Fruit fly (Drosophila melanogaster): ENCODE results near the gene CG15546.

Gene CG15546

dm6 chr3R:30893738-30894137 lies 17.8 kb upstream of the CG15546 start, which contains the start of gene Cyp4c3:
Cyp4c3 (plus strand) TSS chr3R:30894038.
- TF ChIP-seq CG8478 (optimal IDR thresholded peaks at IDR 0.05) (no peak), pan (optimal IDR thresholded peaks at IDR 0.05) (no peak), psq (optimal IDR thresholded peaks at IDR 0.05) (no peak), EcR (GFP tag; optimal IDR thresholded peaks at IDR 0.05) (no peak), Dll (optimal IDR thresholded peaks at IDR 0.05) (no peak), usp (GFP tag; optimal IDR thresholded peaks at IDR 0.05) (no peak)

- TF ChIP-seq pan (optimal IDR thresholded peaks at IDR 0.05) = no peak
- no peak for TF ChIP-seq psq (optimal IDR thresholded peaks at IDR 0.05)
- TF ChIP-seq usp (GFP tag; optimal IDR thresholded peaks at IDR 0.05) = no peak
- TF ChIP-seq EcR (GFP tag; optimal IDR thresholded peaks at IDR 0.05) = no peak
- no peak for TF ChIP-seq Dll (optimal IDR thresholded peaks at IDR 0.05)
- TF ChIP-seq CG8478 (optimal IDR thresholded peaks at IDR 0.05) = no peak
Measured at dm6 chr3R:30890045-30890444, 14.1 kb upstream of the CG15546 start.

- no peak for TF ChIP-seq EcR (GFP tag; optimal IDR thresholded peaks at IDR 0.05)
- TF ChIP-seq psq (optimal IDR thresholded peaks at IDR 0.05) = no peak
- no peak for TF ChIP-seq CG8478 (optimal IDR thresholded peaks at IDR 0.05)
- no peak for TF ChIP-seq usp (GFP tag; optimal IDR thresholded peaks at IDR 0.05)
- no peak for TF ChIP-seq Dll (optimal IDR thresholded peaks at IDR 0.05)
- no peak for TF ChIP-seq pan (optimal IDR thresholded peaks at IDR 0.05)
Measured at dm6 chr3R:30888550-30889259, 12.7 kb upstream of the CG15546 start, which contains the start of gene Sap-r. Sap-r (minus strand) TSS chr3R:30889062.

- peak; percentile 25 for TF ChIP-seq psq (optimal IDR thresholded peaks at IDR 0.05)
- no peak for TF ChIP-seq Dll (optimal IDR thresholded peaks at IDR 0.05)
- TF ChIP-seq EcR (GFP tag; optimal IDR thresholded peaks at IDR 0.05) = no peak
Measured at dm6 chr3R:30887711-30888549, 11.9 kb upstream of the CG15546 start.

dm6 chr3R:30887302-30887701 lies 11.3 kb upstream of the CG15546 start:
- no peak for TF ChIP-seq pan (optimal IDR thresholded peaks at IDR 0.05)
- TF ChIP-seq CG8478 (optimal IDR thresholded peaks at IDR 0.05) = no peak
- TF ChIP-seq Dll (optimal IDR thresholded peaks at IDR 0.05) = no peak
- no peak for TF ChIP-seq EcR (GFP tag; optimal IDR thresholded peaks at IDR 0.05)
- TF ChIP-seq psq (optimal IDR thresholded peaks at IDR 0.05) = no peak
- no peak for TF ChIP-seq usp (GFP tag; optimal IDR thresholded peaks at IDR 0.05)

- TF ChIP-seq psq (optimal IDR thresholded peaks at IDR 0.05) (no peak), pan (optimal IDR thresholded peaks at IDR 0.05) (no peak), Dll (optimal IDR thresholded peaks at IDR 0.05) (no peak), CG8478 (optimal IDR thresholded peaks at IDR 0.05) (no peak), EcR (GFP tag; optimal IDR thresholded peaks at IDR 0.05) (no peak)
Measured at dm6 chr3R:30886850-30887249, 10.9 kb upstream of the CG15546 start.

dm6 chr3R:30883403-30883802 lies 7.4 kb upstream of the CG15546 start, which contains the start of gene CG15547:
CG15547 (minus strand) TSS chr3R:30883503.
- TF ChIP-seq Dll (optimal IDR thresholded peaks at IDR 0.05) = no peak
- TF ChIP-seq CG8478 (optimal IDR thresholded peaks at IDR 0.05) = no peak
- TF ChIP-seq psq (optimal IDR thresholded peaks at IDR 0.05) = no peak
- TF ChIP-seq EcR (GFP tag; optimal IDR thresholded peaks at IDR 0.05) = no peak
- no peak for TF ChIP-seq pan (optimal IDR thresholded peaks at IDR 0.05)
- TF ChIP-seq usp (GFP tag; optimal IDR thresholded peaks at IDR 0.05) = no peak

- TF ChIP-seq psq (optimal IDR thresholded peaks at IDR 0.05) = no peak
- TF ChIP-seq pan (optimal IDR thresholded peaks at IDR 0.05) = no peak
- TF ChIP-seq usp (GFP tag; optimal IDR thresholded peaks at IDR 0.05) = no peak
- TF ChIP-seq EcR (GFP tag; optimal IDR thresholded peaks at IDR 0.05) = no peak
- TF ChIP-seq Dll (optimal IDR thresholded peaks at IDR 0.05) = no peak
- no peak for TF ChIP-seq CG8478 (optimal IDR thresholded peaks at IDR 0.05)
Measured at dm6 chr3R:30880894-30881293, 4.9 kb upstream of the CG15546 start, which contains the start of gene CG12071. CG12071 (minus strand) TSS chr3R:30881027.

- no peak for TF ChIP-seq EcR (GFP tag; optimal IDR thresholded peaks at IDR 0.05)
- TF ChIP-seq pan (optimal IDR thresholded peaks at IDR 0.05) = no peak
- no peak for TF ChIP-seq Dll (optimal IDR thresholded peaks at IDR 0.05)
- no peak for TF ChIP-seq usp (GFP tag; optimal IDR thresholded peaks at IDR 0.05)
- no peak for TF ChIP-seq CG8478 (optimal IDR thresholded peaks at IDR 0.05)
- TF ChIP-seq psq (optimal IDR thresholded peaks at IDR 0.05) = no peak
Measured at dm6 chr3R:30880024-30880423, 4.0 kb upstream of the CG15546 start.

dm6 chr3R:30878105-30878504 lies 2.1 kb upstream of the CG15546 start:
- TF ChIP-seq psq (optimal IDR thresholded peaks at IDR 0.05) (no peak), EcR (GFP tag; optimal IDR thresholded peaks at IDR 0.05) (no peak), pan (optimal IDR thresholded peaks at IDR 0.05) (no peak), CG8478 (optimal IDR thresholded peaks at IDR 0.05) (no peak), Dll (optimal IDR thresholded peaks at IDR 0.05) (no peak), usp (GFP tag; optimal IDR thresholded peaks at IDR 0.05) (no peak)

- TF ChIP-seq pan (optimal IDR thresholded peaks at IDR 0.05) (no peak), Dll (optimal IDR thresholded peaks at IDR 0.05) (no peak), CG8478 (optimal IDR thresholded peaks at IDR 0.05) (no peak), usp (GFP tag; optimal IDR thresholded peaks at IDR 0.05) (no peak), EcR (GFP tag; optimal IDR thresholded peaks at IDR 0.05) (no peak)
Measured at dm6 chr3R:30874679-30875078, 1.3 kb downstream of the CG15546 start.
